Worm (Caenorhabditis elegans) whole organism, L1 larva: Measurements from ENCODE around the gene sca-1.

Source experiments
- F16B12.6 ChIP-seq: fragments of 150-350 bp; optimal IDR thresholded peaks from 2 replicates; lab custom pipeline; 2014; ENCODE audit warnings: missing biosample characterization, missing genetic modification characterization
- alr-1 ChIP-seq: fragments of 200-800 bp; sonication (Bioruptor generic); optimal IDR thresholded peaks from 2 replicates; lab custom pipeline; 2018; ENCODE audit warnings: borderline replicate concordance, mild to moderate bottlenecking, missing genetic modification characterization, missing compliant biosample characterization
- ceh-82 ChIP-seq, 3 experiments: fragments of 150-350 bp in 1 of 3; sonication (generic microtip) in 2 of 3; optimal IDR thresholded peaks; 2 replicates each; lab custom pipeline; 2014 to 2017; ENCODE audit warnings: missing biosample characterization in 3 of 3, missing genetic modification characterization in 3 of 3
- jun-1 ChIP-seq: fragments of 150-350 bp; optimal IDR thresholded peaks from 2 replicates; lab custom pipeline; 2014; ENCODE audit warnings: missing biosample characterization, missing genetic modification reagents, missing genetic modification characterization
- lin-15B ChIP-seq: fragments of 150-350 bp; sonication (generic microtip); optimal IDR thresholded peaks from 3 replicates; lab custom pipeline; 2014; ENCODE audit warnings: missing biosample characterization, missing genetic modification characterization
- lsy-2 ChIP-seq, 2 experiments: fragments of 150-350 bp; optimal IDR thresholded peaks; 2 replicates each; lab custom pipeline; 2014; ENCODE audit warnings: missing biosample characterization in 2 of 2, missing genetic modification characterization in 2 of 2
- nhr-237 ChIP-seq: fragments of 150-350 bp; optimal IDR thresholded peaks from 2 replicates; lab custom pipeline; 2014; ENCODE audit warnings: missing biosample characterization, missing genetic modification characterization
- rnt-1 ChIP-seq: sonication (generic microtip); optimal IDR thresholded peaks from 2 replicates; lab custom pipeline; 2016; ENCODE audit warnings: mild to moderate bottlenecking, missing genetic modification characterization, moderate library complexity, missing compliant biosample characterization
- swsn-7 ChIP-seq: sonication (generic microtip); optimal IDR thresholded peaks from 2 replicates; lab custom pipeline; 2016; ENCODE audit warnings: missing genetic modification characterization, missing compliant biosample characterization
- unc-98 ChIP-seq: fragments of 200-800 bp; sonication (Bioruptor generic); IDR thresholded peaks from 2 replicates; pipeline ENCODE4 v1.3.6; 2022; ENCODE audit warnings: missing genetic modification characterization, missing compliant biosample characterization
- ztf-11 ChIP-seq, 2 experiments: sonication (generic microtip); optimal IDR thresholded peaks; 2 replicates each; lab custom pipeline; 2016 to 2017; ENCODE audit warnings: missing genetic modification characterization in 2 of 2, missing biosample characterization in 1 of 2, missing compliant biosample characterization in 1 of 2

DNA sequence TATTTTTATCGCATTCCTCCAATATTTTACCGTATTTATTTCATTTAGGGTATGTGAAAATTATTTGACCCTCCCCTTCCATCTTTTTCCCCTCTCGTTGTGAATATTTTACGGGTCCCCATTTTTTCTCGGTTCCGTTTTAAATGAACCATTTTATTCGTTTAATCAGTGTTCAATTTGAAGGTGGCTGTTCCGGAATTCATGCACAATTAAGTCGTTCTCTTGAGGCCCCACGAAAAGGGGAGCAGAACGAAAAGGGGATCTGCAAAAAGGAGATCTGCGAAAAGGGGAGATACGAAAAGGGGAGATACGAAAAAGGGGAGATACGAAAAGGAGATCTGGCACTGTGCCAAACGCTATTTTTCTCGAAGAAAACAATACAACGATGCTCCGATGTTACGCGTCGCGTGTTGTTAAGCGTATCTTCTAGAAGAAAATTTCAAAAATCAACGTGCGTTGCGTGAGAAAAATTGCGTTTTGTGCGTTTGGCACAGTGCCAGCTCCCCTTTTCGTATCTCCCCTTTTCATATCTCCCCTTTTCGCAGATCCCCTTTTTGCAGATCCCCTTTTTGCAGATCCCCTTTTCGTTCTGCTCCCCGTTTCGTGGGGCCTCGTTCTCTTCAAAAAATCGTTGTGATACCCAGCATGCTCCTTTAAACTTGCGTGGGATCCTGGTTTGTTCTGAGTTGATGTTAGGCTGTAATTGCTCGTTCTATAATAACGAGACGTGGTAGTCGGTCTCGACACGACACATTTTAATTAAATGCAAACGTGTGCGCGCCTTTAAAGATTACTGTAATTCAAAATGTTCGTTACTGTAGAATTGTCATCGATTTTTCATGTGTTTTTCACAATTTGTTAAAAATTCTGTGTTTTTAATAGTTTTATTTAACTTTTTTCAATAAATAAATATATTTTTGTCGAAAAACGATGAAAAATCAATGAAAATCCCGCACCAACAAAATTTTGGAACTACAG is 5.5 kb downstream of the sca-1 start:
- no peak for TF ChIP-seq lin-15B (tag; lab: Kevin White, UChicago)
- peak; percentile 29 for TF ChIP-seq swsn-7 (tag; lab: Kevin White, UChicago)
- TF ChIP-seq lsy-2 (tag; optimal IDR thresholded peaks at IDR 0.05; lab: Kevin White, UChicago), result no peak
- peak in 1 of 2 experiments; percentile 56 for TF ChIP-seq ztf-11 (tag; optimal IDR thresholded peaks at IDR 0.05; lab: Kevin White, UChicago)
- TF ChIP-seq nhr-237, result no peak
- TF ChIP-seq unc-98 (GFP tag; lab: Robert Waterston, UW), result 0 out of 2 replicates have a peak, but pooled peaks have one; percentile 52
- no peak for TF ChIP-seq jun-1 (tag; lab: Kevin White, UChicago)
- TF ChIP-seq F16B12.6 (tag; lab: Kevin White, UChicago), result no peak
- TF ChIP-seq rnt-1 (tag; lab: Kevin White, UChicago), result peak; percentile 33
- TF ChIP-seq ceh-82 (tag; optimal IDR thresholded peaks at IDR 0.05; lab: Kevin White, UChicago), result no peak
- no peak for TF ChIP-seq alr-1 (tag; lab: Kevin White, UChicago)
